Worm (Caenorhabditis elegans): Measurements from ENCODE around the gene lips-11.

lips-11 gene

ce11 chrII:1110901-1111300 lies at the start of gene lips-11:
Gene lips-11, minus strand, starts transcription at chrII:1111001.
- TF ChIP-seq fkh-10 (GFP tag; optimal IDR thresholded peaks at IDR 0.05), result no peak
- TF ChIP-seq aha-1 (tag), result no peak

- TF ChIP-seq ceh-28 (tag; optimal IDR thresholded peaks at IDR 0.05), result no peak
- TF ChIP-seq daf-16 (GFP tag; optimal IDR thresholded peaks at IDR 0.05), result no peak
- peak; percentile 42 for TF ChIP-seq daf-16 (tag; optimal IDR thresholded peaks at IDR 0.05)
- peak; percentile 31 for TF ChIP-seq hlh-11 (tag; optimal IDR thresholded peaks at IDR 0.05)
- TF ChIP-seq fkh-10 (GFP tag; optimal IDR thresholded peaks at IDR 0.05), result no peak
- no peak for TF ChIP-seq lin-15B (tag; optimal IDR thresholded peaks at IDR 0.05)
- peak; percentile 69 for TF ChIP-seq nhr-28 (tag; optimal IDR thresholded peaks at IDR 0.05)
- TF ChIP-seq mxl-3 (GFP tag; optimal IDR thresholded peaks at IDR 0.05), result no peak
- no peak for TF ChIP-seq duxl-1 (tag; optimal IDR thresholded peaks at IDR 0.05; ENCODE audit: poor library complexity)
- TF ChIP-seq nhr-76 (tag; optimal IDR thresholded peaks at IDR 0.05), result no peak
- TF ChIP-seq ztf-7 (tag; optimal IDR thresholded peaks at IDR 0.05), result no peak
- peak; percentile 65; the same call in 1 of the 2 replicates for TF ChIP-seq dmd-6 (GFP tag; IDR thresholded peaks at IDR 0.05)
- TF ChIP-seq aly-2 (tag; optimal IDR thresholded peaks at IDR 0.05), result no peak
- TF ChIP-seq mes-2 (tag; optimal IDR thresholded peaks at IDR 0.05; ENCODE audit: poor library complexity, severe bottlenecking), result no peak
- TF ChIP-seq zfp-3 (GFP tag; conservative IDR thresholded peaks at IDR 0.05), result no peak
- peak; percentile 70 for TF ChIP-seq pqm-1 (tag; optimal IDR thresholded peaks at IDR 0.05)
- TF ChIP-seq ces-1 (GFP tag; optimal IDR thresholded peaks at IDR 0.05), result no peak
- TF ChIP-seq php-3 (GFP tag; IDR thresholded peaks at IDR 0.05), result 0 out of 2 replicates have a peak, but pooled peaks have one; percentile 44
- peak; percentile 30 for TF ChIP-seq dve-1 (tag; optimal IDR thresholded peaks at IDR 0.05; ENCODE audit: insufficient read depth)
- no peak for TF ChIP-seq mdl-1 (tag; optimal IDR thresholded peaks at IDR 0.05)
- TF ChIP-seq lin-29 (GFP tag; IDR thresholded peaks at IDR 0.05), result no peak
- TF ChIP-seq zag-1 (tag; optimal IDR thresholded peaks at IDR 0.05), result no peak
- TF ChIP-seq D1046.2 (GFP tag; IDR thresholded peaks at IDR 0.05), result no peak
- no peak for TF ChIP-seq cey-2 (tag; optimal IDR thresholded peaks at IDR 0.05; ENCODE audit: borderline replicate concordance, insufficient read depth)
These were observed 48.9 kb upstream of the lips-11 start for ce11 chrII:1159718-1160117.

DNA sequence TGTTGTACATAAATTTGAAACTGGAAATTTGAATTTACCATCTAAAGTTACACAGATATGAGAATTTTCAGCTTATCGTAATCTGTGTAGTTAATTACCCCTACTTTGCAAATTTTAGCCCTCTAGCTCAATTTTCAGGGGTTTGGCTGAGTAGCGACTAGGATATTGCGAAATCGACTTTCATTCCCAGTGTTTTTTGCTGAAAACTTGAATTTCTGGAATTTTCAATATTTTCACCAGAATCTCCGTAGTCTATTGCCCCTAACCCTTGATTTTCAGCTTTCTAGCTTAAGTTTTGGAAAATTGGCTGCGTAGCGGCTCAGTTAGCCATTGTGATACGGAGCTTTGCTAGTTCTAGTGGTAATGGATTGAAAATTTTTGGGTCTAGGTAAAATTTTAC lies 46.3 kb upstream of the lips-11 start:
- TF ChIP-seq nhr-102 (tag; optimal IDR thresholded peaks at IDR 0.05) (no peak), zip-2 (tag; optimal IDR thresholded peaks at IDR 0.05) (no peak), zfp-2 (tag; optimal IDR thresholded peaks at IDR 0.05) (peak; percentile 59), aha-1 (tag) (peak; percentile 77), mep-1 (tag; optimal IDR thresholded peaks at IDR 0.05) (no peak)

- no peak for TF ChIP-seq zfp-2 (tag; optimal IDR thresholded peaks at IDR 0.05)
- no peak for TF ChIP-seq dmd-8 (GFP tag; IDR thresholded peaks at IDR 0.05)
- TF ChIP-seq Y105C5A.15 (GFP tag; IDR thresholded peaks at IDR 0.05), result no peak
- no peak for TF ChIP-seq lin-29 (GFP tag; IDR thresholded peaks at IDR 0.05)
- no peak for TF ChIP-seq ces-1 (GFP tag; optimal IDR thresholded peaks at IDR 0.05)
- TF ChIP-seq ceh-44 (GFP tag; IDR thresholded peaks at IDR 0.05), result no peak
- peak; percentile 8; the same call in 1 of the 2 replicates for TF ChIP-seq Y48G9A.11 (GFP tag; IDR thresholded peaks at IDR 0.05)
- TF ChIP-seq pqm-1 (tag; optimal IDR thresholded peaks at IDR 0.05), result no peak
- TF ChIP-seq zip-11 (GFP tag; IDR thresholded peaks at IDR 0.05), result no peak
- TF ChIP-seq vab-7 (GFP tag; IDR thresholded peaks at IDR 0.05), result no peak
- no peak for TF ChIP-seq R02D3.7 (tag; optimal IDR thresholded peaks at IDR 0.05)
- TF ChIP-seq lin-38 (GFP tag; IDR thresholded peaks at IDR 0.05), result peak; percentile 55
These were observed 42.5 kb upstream of the lips-11 start for ce11 chrII:1153299-1153698.
